Worm (Caenorhabditis elegans) whole organism, young adult: Measurements from ENCODE around the gene Y54G2A.36.

ENCODE experiments used
- B0019.2 ChIP-seq: fragments of 200-800 bp; sonication (Bioruptor generic); conservative IDR thresholded peaks from 2 replicates; pipeline ENCODE4 v1.3.6; 2022; ENCODE audit warnings: missing genetic modification reagents, missing genetic modification characterization, missing compliant biosample characterization
- C17E4.6 ChIP-seq: fragments of 200-800 bp; sonication (Bioruptor generic); IDR thresholded peaks from 2 replicates; pipeline ENCODE4 v1.3.6; 2022; ENCODE audit warnings: missing genetic modification reagents, missing genetic modification characterization, missing compliant biosample characterization
- D2030.7 ChIP-seq: fragments of 200-800 bp; sonication (Bioruptor generic); IDR thresholded peaks from 2 replicates; pipeline ENCODE4 v1.3.6; 2022; ENCODE audit warnings: missing genetic modification reagents, missing genetic modification characterization, missing compliant biosample characterization
- F22D6.2 ChIP-seq: sonication (generic microtip); optimal IDR thresholded peaks from 2 replicates; lab custom pipeline; 2016; ENCODE audit warnings: mild to moderate bottlenecking, missing genetic modification characterization, missing compliant biosample characterization
- F55B11.4 ChIP-seq: sonication (generic microtip); optimal IDR thresholded peaks from 2 replicates; lab custom pipeline; 2016; ENCODE audit warnings: missing compliant biosample characterization, missing genetic modification characterization, borderline replicate concordance; ENCODE audit not compliant: insufficient read depth
- T07F8.4 ChIP-seq: sonication (generic microtip); optimal IDR thresholded peaks from 2 replicates; lab custom pipeline; 2016; ENCODE audit warnings: mild to moderate bottlenecking, missing genetic modification characterization, moderate library complexity, missing compliant biosample characterization
- T26A5.8 ChIP-seq: sonication (generic microtip); optimal IDR thresholded peaks from 2 replicates; lab custom pipeline; 2016; ENCODE audit warnings: missing genetic modification characterization, missing compliant biosample characterization
- Y56A3A.18 ChIP-seq: fragments of 200-800 bp; sonication (Bioruptor generic); IDR thresholded peaks from 2 replicates; pipeline ENCODE4 v1.3.6; 2022; ENCODE audit warnings: missing genetic modification reagents, missing genetic modification characterization, missing compliant biosample characterization
- akir-1 ChIP-seq: fragments of 200-800 bp; sonication (Bioruptor generic); optimal IDR thresholded peaks from 2 replicates; lab custom pipeline; 2018; ENCODE audit warnings: mild to moderate bottlenecking, missing genetic modification characterization, moderate library complexity, missing compliant biosample characterization
- athp-1 ChIP-seq: sonication (generic microtip); optimal IDR thresholded peaks from 2 replicates; lab custom pipeline; 2017; ENCODE audit warnings: mild to moderate bottlenecking, missing genetic modification characterization, missing compliant biosample characterization
- attf-5 ChIP-seq: fragments of 200-800 bp; sonication (Bioruptor generic); optimal IDR thresholded peaks from 2 replicates; lab custom pipeline; 2018; ENCODE audit warnings: mild to moderate bottlenecking, missing genetic modification characterization, missing compliant biosample characterization
- attf-6 ChIP-seq: fragments of 200-800 bp; sonication (Bioruptor generic); IDR thresholded peaks from 2 replicates; pipeline ENCODE4 v1.3.6; 2022; ENCODE audit warnings: missing genetic modification reagents, missing genetic modification characterization, missing compliant biosample characterization
- bed-2 ChIP-seq: fragments of 200-800 bp; sonication (Bioruptor generic); IDR thresholded peaks from 2 replicates; pipeline ENCODE4 v1.3.6; 2022; ENCODE audit warnings: missing genetic modification reagents, missing genetic modification characterization, missing compliant biosample characterization
- cebp-1 ChIP-seq, 2 experiments: fragments of 200-800 bp in 1 of 2; sonication (Bioruptor generic) in 1 of 2; sonication (generic microtip) in 1 of 2; IDR thresholded peaks in 1 of 2; optimal IDR thresholded peaks in 1 of 2; 2 replicates each; pipeline versions ENCODE4 v1.3.6 to Lab custom; 2017 to 2022; ENCODE audit warnings: missing compliant biosample characterization in 2 of 2, missing genetic modification characterization in 2 of 2, mild to moderate bottlenecking in 1 of 2, missing genetic modification reagents in 1 of 2, moderate library complexity in 1 of 2
- ceh-27 ChIP-seq: fragments of 200-800 bp; sonication (Bioruptor generic); optimal IDR thresholded peaks from 2 replicates; lab custom pipeline; 2018; ENCODE audit warnings: mild to moderate bottlenecking, missing genetic modification characterization, moderate library complexity, missing compliant biosample characterization
- ceh-40 ChIP-seq: fragments of 200-800 bp; sonication (Bioruptor generic); IDR thresholded peaks from 2 replicates; pipeline ENCODE4 v1.3.6; 2022; ENCODE audit warnings: missing genetic modification characterization, missing compliant biosample characterization
- ceh-91 ChIP-seq: fragments of 200-800 bp; sonication (Bioruptor generic); IDR thresholded peaks from 2 replicates; pipeline ENCODE4 v1.3.6; 2022; ENCODE audit warnings: missing genetic modification reagents, missing genetic modification characterization, missing compliant biosample characterization
- dox-1 ChIP-seq: fragments of 200-800 bp; sonication (Bioruptor generic); IDR thresholded peaks from 2 replicates; pipeline ENCODE4 v1.3.6; 2022; ENCODE audit warnings: missing genetic modification reagents, missing genetic modification characterization, missing compliant biosample characterization
- dpff-1 ChIP-seq: sonication (generic microtip); optimal IDR thresholded peaks from 2 replicates; lab custom pipeline; 2017; ENCODE audit warnings: mild to moderate bottlenecking, missing genetic modification characterization, missing compliant biosample characterization
- egl-18 ChIP-seq: fragments of 200-800 bp; sonication (Bioruptor generic); IDR thresholded peaks from 2 replicates; pipeline ENCODE4 v1.3.6; 2022; ENCODE audit warnings: missing genetic modification reagents, missing genetic modification characterization, missing compliant biosample characterization
- hlh-12 ChIP-seq: sonication (generic microtip); optimal IDR thresholded peaks from 2 replicates; lab custom pipeline; 2016; ENCODE audit warnings: missing genetic modification characterization, missing compliant biosample characterization
- lag-1 ChIP-seq: fragments of 200-800 bp; sonication (Bioruptor generic); IDR thresholded peaks from 2 replicates; pipeline ENCODE4 v1.3.6; 2022; ENCODE audit warnings: missing genetic modification reagents, missing genetic modification characterization, missing compliant biosample characterization
- let-607 ChIP-seq, 2 experiments: fragments of 200-800 bp in 1 of 2; sonication (Bioruptor generic) in 1 of 2; sonication (generic microtip) in 1 of 2; optimal IDR thresholded peaks; 2 replicates each; lab custom pipeline; 2016 to 2018; ENCODE audit warnings: mild to moderate bottlenecking in 2 of 2, missing compliant biosample characterization in 2 of 2, missing genetic modification characterization in 2 of 2, moderate library complexity in 2 of 2, missing genotype in 1 of 2
- lin-26 ChIP-seq: fragments of 200-800 bp; sonication (Bioruptor generic); IDR thresholded peaks from 2 replicates; pipeline ENCODE4 v1.3.6; 2022; ENCODE audit warnings: missing genetic modification reagents, missing genetic modification characterization, missing compliant biosample characterization
- lin-35 ChIP-seq, 3 experiments: fragments of 150-350 bp in 2 of 3; sonication (generic microtip) in 1 of 3; optimal IDR thresholded peaks; 2 replicates each; lab custom pipeline; 2014 to 2018; ENCODE audit warnings: missing biosample characterization in 3 of 3, missing genetic modification characterization in 3 of 3, missing genetic modification reagents in 3 of 3
- lir-1 ChIP-seq: fragments of 200-800 bp; sonication (Bioruptor generic); conservative IDR thresholded peaks from 2 replicates; pipeline ENCODE4 v1.3.6; 2022; ENCODE audit warnings: missing genetic modification reagents, missing genetic modification characterization, missing compliant biosample characterization
- lsl-1 ChIP-seq: fragments of 200-800 bp; sonication (Bioruptor generic); optimal IDR thresholded peaks from 2 replicates; lab custom pipeline; 2018; ENCODE audit warnings: mild to moderate bottlenecking, missing genetic modification characterization, moderate library complexity, missing compliant biosample characterization
- madf-10 ChIP-seq: sonication (generic microtip); optimal IDR thresholded peaks from 2 replicates; lab custom pipeline; 2016; ENCODE audit warnings: mild to moderate bottlenecking, missing genetic modification characterization, missing compliant biosample characterization
- madf-6 ChIP-seq: fragments of 200-800 bp; sonication (Bioruptor generic); IDR thresholded peaks from 2 replicates; pipeline ENCODE4 v1.3.6; 2022; ENCODE audit warnings: missing genetic modification reagents, missing genetic modification characterization, missing compliant biosample characterization
- mxl-1 ChIP-seq: sonication (generic microtip); optimal IDR thresholded peaks from 2 replicates; lab custom pipeline; 2016; ENCODE audit warnings: missing genetic modification characterization, missing compliant biosample characterization
- nfya-1 ChIP-seq: sonication (generic microtip); optimal IDR thresholded peaks from 2 replicates; lab custom pipeline; 2017; ENCODE audit warnings: antibody characterized with exemption, missing compliant biosample characterization, missing genetic modification characterization, borderline replicate concordance; ENCODE audit not compliant: insufficient read depth
- nfya-2 ChIP-seq: fragments of 200-800 bp; sonication (Bioruptor generic); IDR thresholded peaks from 2 replicates; pipeline ENCODE4 v1.3.6; 2022; ENCODE audit warnings: missing genetic modification reagents, missing genetic modification characterization, missing compliant biosample characterization
- nfyb-1 ChIP-seq: fragments of 200-800 bp; sonication (Bioruptor generic); IDR thresholded peaks from 2 replicates; pipeline ENCODE4 v1.3.6; 2022; ENCODE audit warnings: missing genetic modification reagents, missing genetic modification characterization, missing compliant biosample characterization
- nhr-27 ChIP-seq: fragments of 200-800 bp; sonication (Bioruptor generic); optimal IDR thresholded peaks from 2 replicates; lab custom pipeline; 2018; ENCODE audit warnings: mild to moderate bottlenecking, missing genetic modification characterization, moderate library complexity, missing compliant biosample characterization
- nhr-80 ChIP-seq: sonication (generic microtip); optimal IDR thresholded peaks from 2 replicates; lab custom pipeline; 2016; ENCODE audit warnings: missing genetic modification characterization, missing compliant biosample characterization
- nhr-90 ChIP-seq: sonication (generic microtip); optimal IDR thresholded peaks from 2 replicates; lab custom pipeline; 2016; ENCODE audit warnings: missing genotype, mild to moderate bottlenecking, missing genetic modification characterization, missing compliant biosample characterization
- repo-1 ChIP-seq: sonication (generic microtip); optimal IDR thresholded peaks from 2 replicates; lab custom pipeline; 2017; ENCODE audit warnings: mild to moderate bottlenecking, missing genetic modification characterization, missing compliant biosample characterization
- sdz-38 ChIP-seq: sonication (generic microtip); optimal IDR thresholded peaks from 2 replicates; lab custom pipeline; 2016; ENCODE audit warnings: missing genotype, missing genetic modification characterization, missing compliant biosample characterization
- snpc-1.3 ChIP-seq: sonication (generic microtip); optimal IDR thresholded peaks from 2 replicates; lab custom pipeline; 2017; ENCODE audit warnings: missing genetic modification characterization, mild to moderate bottlenecking, missing compliant biosample characterization, antibody characterized with exemption, moderate library complexity, missing genotype, missing genetic modification reagents; ENCODE audit not compliant: insufficient read depth
- snpc-3.4 ChIP-seq: sonication (generic microtip); optimal IDR thresholded peaks from 2 replicates; lab custom pipeline; 2017; ENCODE audit warnings: missing genetic modification characterization, mild to moderate bottlenecking, missing compliant biosample characterization, antibody characterized with exemption, moderate library complexity, missing genotype, missing genetic modification reagents
- xnd-1 ChIP-seq: sonication (generic microtip); optimal IDR thresholded peaks from 2 replicates; lab custom pipeline; 2016; ENCODE audit warnings: missing genotype, missing genetic modification reagents, missing genetic modification characterization, missing compliant biosample characterization
- zim-3 ChIP-seq: sonication (generic microtip); optimal IDR thresholded peaks from 2 replicates; lab custom pipeline; 2017; ENCODE audit warnings: mild to moderate bottlenecking, missing genetic modification characterization, moderate library complexity, missing compliant biosample characterization
- ztf-18 ChIP-seq: sonication (generic microtip); optimal IDR thresholded peaks from 2 replicates; lab custom pipeline; 2016; ENCODE audit warnings: missing genotype, mild to moderate bottlenecking, missing genetic modification characterization, missing compliant biosample characterization
- ztf-22 ChIP-seq: fragments of 200-800 bp; sonication (Bioruptor generic); optimal IDR thresholded peaks from 2 replicates; lab custom pipeline; 2018; ENCODE audit warnings: mild to moderate bottlenecking, missing genetic modification characterization, moderate library complexity, missing compliant biosample characterization
- ztf-28 ChIP-seq: fragments of 200-800 bp; sonication (Bioruptor generic); IDR thresholded peaks from 2 replicates; pipeline ENCODE4 v1.3.6; 2022; ENCODE audit warnings: missing genetic modification reagents, missing genetic modification characterization, missing compliant biosample characterization

Gene Y54G2A.36

ce11 chrIV:2892395-2892786 is 5.1 kb upstream of the Y54G2A.36 start, which contains the start of gene Y54G2A.18:
Gene Y54G2A.18 (minus strand): TSS chrIV:2892495.
- TF ChIP-seq F55B11.4 (tag; lab: Kevin White, UChicago) (no peak), nhr-80 (tag; lab: Kevin White, UChicago) (peak; percentile 22)

DNA sequence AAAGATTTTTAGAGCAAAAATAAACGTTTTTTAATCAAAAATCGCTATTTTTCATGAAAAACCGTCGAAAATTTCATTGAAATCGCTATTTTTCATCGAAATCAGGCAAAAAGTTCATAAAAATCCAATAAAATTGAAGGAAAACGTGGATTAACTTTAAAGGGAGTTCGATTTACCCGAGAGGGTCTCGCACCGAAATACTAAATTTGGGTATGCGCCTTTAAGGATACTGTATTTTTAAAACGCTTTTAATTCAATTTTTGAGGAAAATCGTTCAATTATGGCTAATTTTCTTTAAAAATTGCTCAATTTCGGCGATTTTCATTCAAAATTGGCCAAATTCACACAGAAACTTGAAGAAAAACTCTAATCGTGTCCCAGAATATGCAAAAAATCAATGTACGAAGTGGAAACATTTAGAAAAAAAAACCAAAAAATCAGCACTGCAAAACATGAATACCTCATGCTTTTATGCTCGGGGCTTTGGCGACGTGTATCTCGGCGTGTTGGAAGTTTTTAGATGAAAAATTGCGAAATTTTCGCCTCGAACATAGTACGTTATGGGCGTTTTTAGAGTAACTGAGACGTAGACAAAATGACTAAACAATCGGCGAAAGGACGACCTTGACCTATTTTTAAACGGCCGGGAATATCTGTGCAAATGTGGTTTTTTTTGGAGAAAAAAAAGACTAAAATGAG is 4.6 kb upstream of the Y54G2A.36 start:
- no peak for TF ChIP-seq bed-2
- no peak for TF ChIP-seq dpff-1 (tag; lab: Kevin White, UChicago)
- 0 out of 2 replicates have a peak, but pooled peaks have one; percentile 33 for TF ChIP-seq ztf-28 (GFP tag; lab: Robert Waterston, UW)
- TF ChIP-seq B0019.2 (GFP tag; lab: Robert Waterston, UW): no peak
- no peak for TF ChIP-seq hlh-12 (tag; lab: Kevin White, UChicago)
- no peak for TF ChIP-seq zim-3 (tag; lab: Kevin White, UChicago)
- no peak for TF ChIP-seq lir-1 (GFP tag; lab: Robert Waterston, UW)
- no peak for TF ChIP-seq nfya-1 (tag; lab: Kevin White, UChicago)
- no peak for TF ChIP-seq lag-1 (GFP tag; lab: Robert Waterston, UW)
- peak; percentile 40 for TF ChIP-seq xnd-1 (tag; lab: Kevin White, UChicago)
- no peak for TF ChIP-seq ceh-27 (GFP tag; lab: Kevin White, UChicago)
- peak; percentile 83 to 84 for TF ChIP-seq let-607 (tag; optimal IDR thresholded peaks at IDR 0.05; lab: Kevin White, UChicago)
- no peak for TF ChIP-seq madf-10
- TF ChIP-seq nhr-90 (tag; lab: Kevin White, UChicago): no peak
- TF ChIP-seq lsl-1 (GFP tag; lab: Kevin White, UChicago): peak; percentile 77
- TF ChIP-seq egl-18 (GFP tag; lab: Robert Waterston, UW): no peak
- TF ChIP-seq madf-6 (GFP tag; lab: Robert Waterston, UW): peak; percentile 72
- TF ChIP-seq lin-35 (GFP tag; optimal IDR thresholded peaks at IDR 0.05; lab: Kevin White, UChicago): no peak
- no peak for TF ChIP-seq mxl-1 (tag; lab: Kevin White, UChicago)
- TF ChIP-seq snpc-3.4 (tag; lab: Kevin White, UChicago): no peak
- no peak for TF ChIP-seq attf-5 (GFP tag; lab: Kevin White, UChicago)
- TF ChIP-seq ceh-91 (GFP tag; lab: Robert Waterston, UW): no peak
- TF ChIP-seq dox-1 (GFP tag; lab: Robert Waterston, UW): no peak
- no peak for TF ChIP-seq cebp-1 (GFP tag; IDR thresholded peaks at IDR 0.05; lab: Robert Waterston, UW)
- TF ChIP-seq cebp-1 (tag; optimal IDR thresholded peaks at IDR 0.05; lab: Kevin White, UChicago): peak; percentile 83
- no peak for TF ChIP-seq snpc-1.3
- no peak for TF ChIP-seq ceh-40 (GFP tag; lab: Robert Waterston, UW)
- TF ChIP-seq repo-1: no peak
- no peak for TF ChIP-seq sdz-38
- no peak for TF ChIP-seq ztf-18 (tag; lab: Kevin White, UChicago)
- TF ChIP-seq lin-26 (GFP tag; lab: Robert Waterston, UW): no peak
- no peak for TF ChIP-seq nfyb-1 (GFP tag; lab: Robert Waterston, UW)
- TF ChIP-seq athp-1: no peak
- no peak for TF ChIP-seq T26A5.8
- TF ChIP-seq nfya-2: no peak
- no peak for TF ChIP-seq F22D6.2 (tag; lab: Kevin White, UChicago)
- no peak for TF ChIP-seq Y56A3A.18 (GFP tag; lab: Robert Waterston, UW)
- no peak for TF ChIP-seq T07F8.4
- no peak for TF ChIP-seq nhr-27
- TF ChIP-seq attf-6 (GFP tag; lab: Robert Waterston, UW): no peak
- no peak for TF ChIP-seq ztf-22
- TF ChIP-seq D2030.7 (GFP tag; lab: Robert Waterston, UW): peak; percentile 56
- no peak for TF ChIP-seq C17E4.6 (GFP tag; lab: Robert Waterston, UW)
- TF ChIP-seq akir-1 (GFP tag; lab: Kevin White, UChicago): no peak
